Fruit fly (Drosophila melanogaster) whole organism, embryonic: Measurements from ENCODE around the gene CG32984.

Source experiments
- B-H2 ChIP-seq: fragments of 200-800 bp; sonication (Bioruptor generic); optimal IDR thresholded peaks from 2 replicates; lab custom pipeline; 2018; ENCODE audit warnings: missing biosample characterization, mild to moderate bottlenecking, missing genetic modification characterization
- CG10147 ChIP-seq: fragments of 200-800 bp; sonication (Bioruptor generic); optimal IDR thresholded peaks from 2 replicates; lab custom pipeline; 2019; ENCODE audit warnings: missing biosample characterization, mild to moderate bottlenecking, missing genetic modification characterization, moderate library complexity
- CG10209 ChIP-seq: fragments of 200-800 bp; sonication (Bioruptor generic); optimal IDR thresholded peaks from 3 replicates; lab custom pipeline; 2017; ENCODE audit warnings: missing biosample characterization, mild to moderate bottlenecking, missing genetic modification characterization, missing genetic modification reagents
- CG10267 ChIP-seq: fragments of 200-800 bp; sonication (Bioruptor generic); optimal IDR thresholded peaks from 2 replicates; lab custom pipeline; 2018; ENCODE audit warnings: missing biosample characterization, mild to moderate bottlenecking, missing genetic modification characterization, moderate library complexity
- CG10274 ChIP-seq: fragments of 200-800 bp; sonication (Bioruptor generic); optimal IDR thresholded peaks from 3 replicates; lab custom pipeline; 2017; ENCODE audit warnings: missing biosample characterization, mild to moderate bottlenecking, missing genetic modification characterization
- CG10321 ChIP-seq: fragments of 200-800 bp; sonication (Bioruptor generic); IDR thresholded peaks from 2 replicates; pipeline ENCODE4 v1.3.6; 2022; ENCODE audit warnings: missing biosample characterization, missing genetic modification characterization
- CG1233 ChIP-seq: fragments of 200-800 bp; sonication (Bioruptor generic); optimal IDR thresholded peaks from 4 replicates; lab custom pipeline; 2018; ENCODE audit warnings: missing biosample characterization, mild to moderate bottlenecking, missing genetic modification characterization
- CG14860 ChIP-seq: fragments of 200-800 bp; sonication (Bioruptor generic); IDR thresholded peaks from 3 replicates; pipeline ENCODE4 v1.3.6; 2022; ENCODE audit warnings: missing biosample characterization, missing genetic modification characterization; ENCODE audit not compliant: partially characterized antibody
- CG1529 ChIP-seq: fragments of 200-800 bp; sonication (Bioruptor generic); optimal IDR thresholded peaks from 3 replicates; lab custom pipeline; 2018; ENCODE audit warnings: missing biosample characterization, missing genetic modification characterization
- CG17829 ChIP-seq: fragments of 200-800 bp; optimal IDR thresholded peaks from 2 replicates; lab custom pipeline; 2019; ENCODE audit warnings: missing biosample characterization, mild to moderate bottlenecking, missing genetic modification characterization, moderate library complexity
- CG18476 ChIP-seq: fragments of 200-800 bp; sonication (Bioruptor generic); optimal IDR thresholded peaks from 2 replicates; lab custom pipeline; 2016; ENCODE audit warnings: missing biosample characterization, mild to moderate bottlenecking, missing genetic modification characterization
- CG18599 ChIP-seq: fragments of 200-800 bp; sonication (Bioruptor generic); optimal IDR thresholded peaks from 3 replicates; lab custom pipeline; 2017; ENCODE audit warnings: missing biosample characterization, missing genetic modification characterization, mild to moderate bottlenecking, moderate library complexity, missing genetic modification reagents
- CG18619 ChIP-seq: fragments of 200-800 bp; sonication (Bioruptor generic); optimal IDR thresholded peaks from 3 replicates; lab custom pipeline; 2017; ENCODE audit warnings: missing biosample characterization, mild to moderate bottlenecking, missing genetic modification characterization
- CG2199 ChIP-seq: fragments of 200-800 bp; sonication (Bioruptor generic); IDR thresholded peaks from 3 replicates; pipeline ENCODE4 v1.3.6; 2022; ENCODE audit warnings: missing biosample characterization, missing genetic modification characterization
- CG2678 ChIP-seq: fragments of 200-800 bp; sonication (Bioruptor generic); optimal IDR thresholded peaks from 3 replicates; lab custom pipeline; 2019; ENCODE audit warnings: missing biosample characterization, mild to moderate bottlenecking, missing genetic modification characterization, moderate library complexity
- CG2889 ChIP-seq: fragments of 200-800 bp; sonication (Bioruptor generic); IDR thresholded peaks from 3 replicates; pipeline ENCODE4 v1.3.6; 2022; ENCODE audit warnings: missing biosample characterization, missing genetic modification characterization
- CG30403 ChIP-seq: fragments of 200-800 bp; sonication (Bioruptor generic); optimal IDR thresholded peaks from 3 replicates; lab custom pipeline; 2016; ENCODE audit warnings: missing biosample characterization, missing genetic modification characterization
- CG32772 ChIP-seq: fragments of 200-800 bp; sonication (Bioruptor generic); IDR thresholded peaks from 2 replicates; pipeline ENCODE4 v1.3.6; 2022; ENCODE audit warnings: missing biosample characterization, missing genetic modification characterization
- CG3726 ChIP-seq: fragments of 200-800 bp; sonication (Bioruptor generic); IDR thresholded peaks from 3 replicates; pipeline ENCODE4, ENCODE4 v1.3.6; 2022; ENCODE audit warnings: missing biosample characterization, missing genetic modification characterization
- CG7271 ChIP-seq: fragments of 200-800 bp; sonication (Bioruptor generic); optimal IDR thresholded peaks from 2 replicates; lab custom pipeline; 2018; ENCODE audit warnings: missing biosample characterization, mild to moderate bottlenecking, missing genetic modification characterization, moderate library complexity
- CG7556 ChIP-seq: fragments of 200-800 bp; sonication (Bioruptor generic); optimal IDR thresholded peaks from 2 replicates; lab custom pipeline; 2017; ENCODE audit warnings: missing biosample characterization, mild to moderate bottlenecking, missing genetic modification characterization
- CG8478 ChIP-seq: fragments of >200 bp; optimal IDR thresholded peaks from 2 replicates; lab custom pipeline; 2018
- CG9437 ChIP-seq: fragments of 200-800 bp; sonication (Bioruptor generic); optimal IDR thresholded peaks from 2 replicates; lab custom pipeline; 2018; ENCODE audit warnings: missing biosample characterization, mild to moderate bottlenecking, missing genetic modification characterization
- CG9876 ChIP-seq: fragments of 200-800 bp; sonication (Bioruptor generic); optimal IDR thresholded peaks from 2 replicates; lab custom pipeline; 2016; ENCODE audit warnings: missing biosample characterization, missing genetic modification characterization
- Fer3 ChIP-seq: fragments of 200-800 bp; sonication (Bioruptor generic); optimal IDR thresholded peaks from 2 replicates; lab custom pipeline; 2018; ENCODE audit warnings: missing biosample characterization, mild to moderate bottlenecking, missing genetic modification characterization, moderate library complexity
- Hr39 ChIP-seq: fragments of >200 bp; optimal IDR thresholded peaks from 2 replicates; lab custom pipeline; 2017
- Hr51 ChIP-seq, 2 experiments: fragments of 200-800 bp; sonication (Bioruptor generic); optimal IDR thresholded peaks; 2 replicates in 1 of 2; 3 replicates in 1 of 2; lab custom pipeline; 2016 to 2018; ENCODE audit warnings: missing biosample characterization in 2 of 2, missing genetic modification characterization in 2 of 2, mild to moderate bottlenecking in 1 of 2, moderate library complexity in 1 of 2
- Hsf ChIP-seq: fragments of 200-800 bp; sonication (Bioruptor generic); optimal IDR thresholded peaks from 3 replicates; lab custom pipeline; 2016; ENCODE audit warnings: missing biosample characterization, missing genetic modification characterization
- Med ChIP-seq: fragments of 200-800 bp; sonication (Bioruptor generic); peaks from one replicate; lab custom pipeline; 2016; ENCODE audit warnings: missing biosample characterization, missing genetic modification characterization, mild to moderate bottlenecking, inconsistent platforms, moderate library complexity
- Mrtf ChIP-seq: fragments of 200-800 bp; sonication (Bioruptor generic); IDR thresholded peaks from 3 replicates; pipeline ENCODE4 v1.3.6; 2022; ENCODE audit warnings: missing biosample characterization, missing genetic modification characterization
- Opbp ChIP-seq: fragments of 200-800 bp; sonication (Bioruptor generic); IDR thresholded peaks from 3 replicates; pipeline ENCODE4 v1.3.6; 2022; ENCODE audit warnings: missing biosample characterization, missing genetic modification characterization; ENCODE audit not compliant: partially characterized antibody
- Ptx1 ChIP-seq: fragments of 200-800 bp; sonication (Bioruptor generic); IDR thresholded peaks from 2 replicates; pipeline ENCODE4 v1.3.6; 2022; ENCODE audit warnings: missing biosample characterization, missing genetic modification characterization
- Rx ChIP-seq: fragments of 200-800 bp; sonication (Bioruptor generic); IDR thresholded peaks from 2 replicates; pipeline ENCODE4 v1.3.6; 2022; ENCODE audit warnings: missing biosample characterization, missing genetic modification characterization
- chn ChIP-seq: fragments of 200-800 bp; sonication (Bioruptor generic); optimal IDR thresholded peaks from 2 replicates; lab custom pipeline; 2016; ENCODE audit warnings: missing biosample characterization, missing genetic modification characterization
- dmrt99B ChIP-seq: fragments of 200-800 bp; sonication (Bioruptor generic); optimal IDR thresholded peaks from 2 replicates; lab custom pipeline; 2018; ENCODE audit warnings: missing biosample characterization, mild to moderate bottlenecking, missing genetic modification characterization, moderate library complexity
- ftz-f1 ChIP-seq: fragments of 200-800 bp; sonication (Bioruptor generic); optimal IDR thresholded peaks from 2 replicates; lab custom pipeline; 2016; ENCODE audit warnings: missing biosample characterization, missing genetic modification characterization
- gsb ChIP-seq: fragments of 200-800 bp; sonication (Bioruptor generic); IDR thresholded peaks from 2 replicates; pipeline ENCODE4 v1.3.6; 2022; ENCODE audit warnings: missing biosample characterization, missing genetic modification characterization
- hth ChIP-seq: fragments of >200 bp; optimal IDR thresholded peaks from 2 replicates; lab custom pipeline; 2017; ENCODE audit warnings: inconsistent platforms
- insv ChIP-seq, 2 experiments: fragments of 200-800 bp; sonication (Bioruptor generic); optimal IDR thresholded peaks; 3 replicates each; lab custom pipeline; 2016 to 2018; ENCODE audit warnings: missing biosample characterization in 2 of 2, missing genetic modification characterization in 2 of 2
- ken ChIP-seq: fragments of 200-800 bp; sonication (Bioruptor generic); IDR thresholded peaks from 3 replicates; pipeline ENCODE4 v1.3.6; 2022; ENCODE audit warnings: missing biosample characterization, missing genetic modification characterization
- lilli ChIP-seq: fragments of 200-800 bp; sonication (Bioruptor generic); optimal IDR thresholded peaks from 3 replicates; lab custom pipeline; 2016; ENCODE audit warnings: missing biosample characterization, missing genetic modification characterization
- mld ChIP-seq: fragments of 200-800 bp; sonication (Bioruptor generic); IDR thresholded peaks from 3 replicates; pipeline ENCODE4 v1.3.6; 2022; ENCODE audit warnings: missing biosample characterization, missing genetic modification characterization; ENCODE audit not compliant: partially characterized antibody
- nerfin-1 ChIP-seq: fragments of 200-800 bp; sonication (Bioruptor generic); optimal IDR thresholded peaks from 3 replicates; lab custom pipeline; 2019; ENCODE audit warnings: missing biosample characterization, mild to moderate bottlenecking, missing genetic modification characterization, moderate library complexity
- nmo ChIP-seq: fragments of 200-800 bp; sonication (Bioruptor generic); optimal IDR thresholded peaks from 2 replicates; lab custom pipeline; 2018; ENCODE audit warnings: missing biosample characterization, mild to moderate bottlenecking, missing genetic modification characterization, moderate library complexity
- p53 ChIP-seq: fragments of 200-800 bp; sonication (Bioruptor generic); optimal IDR thresholded peaks from 2 replicates; lab custom pipeline; 2016; ENCODE audit warnings: missing biosample characterization, missing genetic modification characterization
- scrt ChIP-seq: fragments of 200-800 bp; sonication (Bioruptor generic); optimal IDR thresholded peaks from 2 replicates; lab custom pipeline; 2018; ENCODE audit warnings: missing biosample characterization, mild to moderate bottlenecking, missing genetic modification characterization, moderate library complexity
- sna ChIP-seq: fragments of 200-800 bp; sonication (Bioruptor generic); IDR thresholded peaks from 2 replicates; pipeline ENCODE4 v1.3.6; 2022; ENCODE audit warnings: missing biosample characterization, missing genetic modification characterization; ENCODE audit not compliant: partially characterized antibody
- tll ChIP-seq, 2 experiments: fragments of 200-800 bp in 1 of 2; fragments of >200 bp in 1 of 2; sonication (Bioruptor generic) in 1 of 2; optimal IDR thresholded peaks; 2 replicates each; lab custom pipeline; 2017 to 2019; ENCODE audit warnings: missing biosample characterization in 2 of 2, missing genetic modification characterization in 2 of 2, mild to moderate bottlenecking in 1 of 2, moderate library complexity in 1 of 2
- wdn ChIP-seq: fragments of 200-800 bp; sonication (Bioruptor generic); IDR thresholded peaks from 2 replicates; pipeline ENCODE4 v1.3.6; 2022; ENCODE audit warnings: missing biosample characterization, missing genetic modification characterization
- zen2 ChIP-seq: fragments of 200-800 bp; sonication (Bioruptor generic); IDR thresholded peaks from 3 replicates; pipeline ENCODE4 v1.3.6; 2022; ENCODE audit warnings: missing biosample characterization, missing genetic modification characterization; ENCODE audit not compliant: partially characterized antibody

CG32984 gene

dm6 chr2L:8997285-8997684 lies 32.5 kb downstream of the CG32984 start, which contains the start of the genes alien and CG18661 (continued):
- TF ChIP-seq ken (GFP tag; lab: Robert Waterston, UW): peak; percentile 91
- peak; percentile 80; the same call in 2 of the 3 replicates for TF ChIP-seq CG2199 (GFP tag; lab: Robert Waterston, UW)
- no peak for TF ChIP-seq mld (GFP tag; lab: Robert Waterston, UW)
- peak; percentile 82 for TF ChIP-seq nmo
- TF ChIP-seq Hr51 (GFP tag; optimal IDR thresholded peaks at IDR 0.05; lab: Kevin White, UChicago): peak; percentile 82 to 87
- peak; percentile 77 for TF ChIP-seq wdn (GFP tag; lab: Robert Waterston, UW)
- TF ChIP-seq ftz-f1 (GFP tag; lab: Kevin White, UChicago): peak; percentile 14
- no peak for TF ChIP-seq CG1529 (GFP tag; lab: Kevin White, UChicago)
- peak; percentile 83 for TF ChIP-seq CG10209
- peak; percentile 78 for TF ChIP-seq CG10267 (tag; lab: Kevin White, UChicago)
- TF ChIP-seq Med: peak; percentile 96
- TF ChIP-seq Hr39 (lab: Kevin White, UChicago): no peak
- TF ChIP-seq hth (lab: Kevin White, UChicago): no peak
- TF ChIP-seq CG7271 (tag; lab: Kevin White, UChicago): no peak
- TF ChIP-seq CG3726 (GFP tag; lab: Robert Waterston, UW): peak; percentile 95; the same call in 1 of the 3 replicates
- peak; percentile 50 for TF ChIP-seq Fer3 (tag; lab: Kevin White, UChicago)
- peak in 1 of 2 experiments; percentile 17 for TF ChIP-seq tll (GFP tag; optimal IDR thresholded peaks at IDR 0.05; lab: Kevin White, UChicago)
- TF ChIP-seq Opbp: peak; percentile 28; the same call in 1 of the 3 replicates
- TF ChIP-seq CG18619 (GFP tag; lab: Kevin White, UChicago): peak; percentile 82
- TF ChIP-seq CG32772: peak; percentile 91
- TF ChIP-seq chn (GFP tag; lab: Kevin White, UChicago): peak; percentile 86
- peak; percentile 77 for TF ChIP-seq CG9876 (GFP tag; lab: Kevin White, UChicago)
- TF ChIP-seq CG2678 (tag; lab: Kevin White, UChicago): peak; percentile 61
- TF ChIP-seq CG18599 (GFP tag; lab: Kevin White, UChicago): peak; percentile 67
- peak; percentile 41; the same call in 1 of the 2 replicates for TF ChIP-seq gsb (GFP tag; lab: Robert Waterston, UW)
- TF ChIP-seq CG10147 (GFP tag; lab: Kevin White, UChicago): peak; percentile 58
- peak; percentile 81 for TF ChIP-seq CG2889 (GFP tag; lab: Robert Waterston, UW)
- TF ChIP-seq CG18476 (GFP tag; lab: Kevin White, UChicago): peak; percentile 22
- peak; percentile 76 for TF ChIP-seq dmrt99B (tag; lab: Kevin White, UChicago)
- TF ChIP-seq CG1233 (GFP tag; lab: Kevin White, UChicago): peak; percentile 37
- TF ChIP-seq sna (GFP tag; lab: Robert Waterston, UW): 0 out of 2 replicates have a peak, but pooled peaks have one; percentile 14
- peak; percentile 79 for TF ChIP-seq Rx (GFP tag; lab: Robert Waterston, UW)
- peak; percentile 92 for TF ChIP-seq Ptx1 (GFP tag; lab: Robert Waterston, UW)
- TF ChIP-seq CG7556 (GFP tag; lab: Kevin White, UChicago): peak; percentile 30
- TF ChIP-seq CG30403 (GFP tag; lab: Kevin White, UChicago): peak; percentile 87
- TF ChIP-seq CG9437: peak; percentile 16
- no peak for TF ChIP-seq CG8478 (lab: Kevin White, UChicago)
- peak; percentile 43; the same call in 1 of the 3 replicates for TF ChIP-seq CG14860 (GFP tag; lab: Robert Waterston, UW)
- peak; percentile 48 for TF ChIP-seq B-H2
- peak; percentile 66 for TF ChIP-seq CG10321 (GFP tag; lab: Robert Waterston, UW)
- TF ChIP-seq p53 (GFP tag; lab: Kevin White, UChicago): peak; percentile 91
- TF ChIP-seq insv (GFP tag; optimal IDR thresholded peaks at IDR 0.05; lab: Kevin White, UChicago): peak in 1 of 2 experiments; percentile 74
- TF ChIP-seq Hsf: peak; percentile 85
- TF ChIP-seq CG10274: no peak
- peak; percentile 96 for TF ChIP-seq lilli (GFP tag; lab: Kevin White, UChicago)
- peak; percentile 29 for TF ChIP-seq nerfin-1 (tag; lab: Kevin White, UChicago)
- TF ChIP-seq zen2 (GFP tag; lab: Robert Waterston, UW): no peak
- TF ChIP-seq CG17829: peak; percentile 64
- peak; percentile 33 for TF ChIP-seq scrt
- TF ChIP-seq Mrtf (GFP tag; lab: Robert Waterston, UW): peak; percentile 81
